Fruit fly (Drosophila melanogaster): ENCODE measurements around the gene CG33985.

- TF ChIP-seq fru (GFP tag; optimal IDR thresholded peaks at IDR 0.05) (peak; percentile 62), psq (GFP tag; optimal IDR thresholded peaks at IDR 0.05) (peak; percentile 21), OdsH (GFP tag; optimal IDR thresholded peaks at IDR 0.05) (no peak), woc (GFP tag; optimal IDR thresholded peaks at IDR 0.05) (peak; percentile 37), HLH106 (tag; optimal IDR thresholded peaks at IDR 0.05) (peak; percentile 71), Myc (optimal IDR thresholded peaks at IDR 0.05) (no peak), h (GFP tag; optimal IDR thresholded peaks at IDR 0.05) (peak; percentile 55), CG9705 (GFP tag; optimal IDR thresholded peaks at IDR 0.05) (no peak), CG32264 (GFP tag; optimal IDR thresholded peaks at IDR 0.05) (peak; percentile 13), ey (GFP tag; optimal IDR thresholded peaks at IDR 0.05) (peak; percentile 36), sv (GFP tag; optimal IDR thresholded peaks at IDR 0.05) (no peak), dsf (GFP tag; optimal IDR thresholded peaks at IDR 0.05; ENCODE audit: borderline replicate concordance) (no peak)
Observed at dm6 chr3L:15532368-15533030, 5.9 kb upstream of the CG33985 start.
